Fruit fly (Drosophila melanogaster): Measurements from ENCODE around the gene Pgd.

The Pgd gene

dm6 chrX:2187520-2187919 lies 42.6 kb downstream of the Pgd start, which contains the start of gene CG3457:
Gene CG3457, plus strand, starts transcription at chrX:2187820.
- TF ChIP-seq jim (GFP tag; optimal IDR thresholded peaks at IDR 0.05) (no peak), OdsH (GFP tag; optimal IDR thresholded peaks at IDR 0.05) (no peak), rgr (GFP tag; optimal IDR thresholded peaks at IDR 0.05) (no peak), sv (GFP tag; optimal IDR thresholded peaks at IDR 0.05) (no peak), tai (GFP tag; optimal IDR thresholded peaks at IDR 0.05) (no peak), br (GFP tag; optimal IDR thresholded peaks at IDR 0.05) (no peak), dl (GFP tag; optimal IDR thresholded peaks at IDR 0.05; ENCODE audit: insufficient read depth in 1 of 2, partially characterized antibody in 2 of 2) (no peak), Dif (GFP tag; optimal IDR thresholded peaks at IDR 0.05; ENCODE audit: partially characterized antibody) (no peak), CrebA (GFP tag; optimal IDR thresholded peaks at IDR 0.05; ENCODE audit: borderline replicate concordance) (no peak), Jra (GFP tag; optimal IDR thresholded peaks at IDR 0.05) (no peak)

dm6 chrX:2188888-2189287 lies 44.0 kb downstream of the Pgd start, which contains the start of gene Mct1:
Gene Mct1, plus strand, starts transcription at chrX:2189188.
- no peak for TF ChIP-seq dmrt93B (GFP tag; optimal IDR thresholded peaks at IDR 0.05)
- TF ChIP-seq lola (GFP tag; optimal IDR thresholded peaks at IDR 0.05) = no peak
- no peak for TF ChIP-seq CrebA (GFP tag; optimal IDR thresholded peaks at IDR 0.05; ENCODE audit: borderline replicate concordance)

dm6 chrX:2191896-2192295 lies 47.0 kb downstream of the Pgd start:
- TF ChIP-seq fru (GFP tag; optimal IDR thresholded peaks at IDR 0.05) = no peak
- no peak for TF ChIP-seq brk (GFP tag; optimal IDR thresholded peaks at IDR 0.05)
- TF ChIP-seq woc (GFP tag; optimal IDR thresholded peaks at IDR 0.05) = no peak
- TF ChIP-seq dmrt93B (GFP tag; optimal IDR thresholded peaks at IDR 0.05) = no peak
- no peak for TF ChIP-seq rgr (GFP tag; optimal IDR thresholded peaks at IDR 0.05)
- no peak for TF ChIP-seq br (GFP tag; optimal IDR thresholded peaks at IDR 0.05)
- no peak for TF ChIP-seq CG32264 (GFP tag; optimal IDR thresholded peaks at IDR 0.05)
- no peak for TF ChIP-seq CrebA (GFP tag; optimal IDR thresholded peaks at IDR 0.05; ENCODE audit: borderline replicate concordance)
- no peak for TF ChIP-seq pan (optimal IDR thresholded peaks at IDR 0.05)
- no peak for TF ChIP-seq HLH106 (tag; optimal IDR thresholded peaks at IDR 0.05)
- no peak for TF ChIP-seq jim (GFP tag; optimal IDR thresholded peaks at IDR 0.05)
- TF ChIP-seq Hnf4 (GFP tag; optimal IDR thresholded peaks at IDR 0.05) = no peak
- no peak for TF ChIP-seq tai (GFP tag; optimal IDR thresholded peaks at IDR 0.05)
- TF ChIP-seq N (GFP tag; optimal IDR thresholded peaks at IDR 0.05) = no peak

dm6 chrX:2193158-2193557 lies 48.2 kb downstream of the Pgd start:
- no peak for TF ChIP-seq lola (GFP tag; optimal IDR thresholded peaks at IDR 0.05)
- TF ChIP-seq Myc (optimal IDR thresholded peaks at IDR 0.05) = no peak
- TF ChIP-seq Hr78 (GFP tag; optimal IDR thresholded peaks at IDR 0.05) = no peak
- no peak for TF ChIP-seq Mio (GFP tag; optimal IDR thresholded peaks at IDR 0.05)
- TF ChIP-seq rgr (GFP tag; optimal IDR thresholded peaks at IDR 0.05) = no peak
- TF ChIP-seq Hnf4 (GFP tag; optimal IDR thresholded peaks at IDR 0.05) = no peak
- TF ChIP-seq pan (optimal IDR thresholded peaks at IDR 0.05) = no peak
- no peak for TF ChIP-seq jim (GFP tag; optimal IDR thresholded peaks at IDR 0.05)
- TF ChIP-seq Hr83 (GFP tag; optimal IDR thresholded peaks at IDR 0.05; ENCODE audit: poor library complexity, severe bottlenecking) = no peak
- TF ChIP-seq Dif (GFP tag; optimal IDR thresholded peaks at IDR 0.05; ENCODE audit: partially characterized antibody) = no peak
- no peak for TF ChIP-seq dsf (GFP tag; optimal IDR thresholded peaks at IDR 0.05; ENCODE audit: borderline replicate concordance)
- no peak for TF ChIP-seq woc (GFP tag; optimal IDR thresholded peaks at IDR 0.05)
- TF ChIP-seq Abd-B (GFP tag; optimal IDR thresholded peaks at IDR 0.05) = no peak
- TF ChIP-seq brk (GFP tag; optimal IDR thresholded peaks at IDR 0.05) = no peak

dm6 chrX:2193809-2194207 lies 48.9 kb downstream of the Pgd start, which contains the start of gene CG14053:
Gene CG14053, minus strand, starts transcription at chrX:2193909.
- TF ChIP-seq Hnf4 (GFP tag; optimal IDR thresholded peaks at IDR 0.05) (no peak), Rel (GFP tag; optimal IDR thresholded peaks at IDR 0.05) (no peak), Rel (tag; optimal IDR thresholded peaks at IDR 0.05) (peak; percentile 82), OdsH (GFP tag; optimal IDR thresholded peaks at IDR 0.05) (no peak)

dm6 chrX:2194208-2195094 lies 49.5 kb downstream of the Pgd start:
- TF ChIP-seq Sp1 (GFP tag; optimal IDR thresholded peaks at IDR 0.05) (no peak), Rel (GFP tag; optimal IDR thresholded peaks at IDR 0.05) (peak; percentile 42), Rel (tag; optimal IDR thresholded peaks at IDR 0.05) (peak; percentile 70), Vsx2 (GFP tag; optimal IDR thresholded peaks at IDR 0.05; ENCODE audit: partially characterized antibody) (peak; percentile 23), Dif (GFP tag; optimal IDR thresholded peaks at IDR 0.05; ENCODE audit: partially characterized antibody) (peak; percentile 95), Hr83 (GFP tag; optimal IDR thresholded peaks at IDR 0.05; ENCODE audit: poor library complexity, severe bottlenecking) (peak; percentile 47), Hr78 (GFP tag; optimal IDR thresholded peaks at IDR 0.05) (no peak), N (GFP tag; optimal IDR thresholded peaks at IDR 0.05) (no peak), tai (GFP tag; optimal IDR thresholded peaks at IDR 0.05) (no peak), Dfd (GFP tag; optimal IDR thresholded peaks at IDR 0.05) (no peak), psq (GFP tag; optimal IDR thresholded peaks at IDR 0.05) (no peak), Abd-B (GFP tag; optimal IDR thresholded peaks at IDR 0.05) (no peak), h (GFP tag; optimal IDR thresholded peaks at IDR 0.05) (peak; percentile 69), Hnf4 (GFP tag; optimal IDR thresholded peaks at IDR 0.05) (peak; percentile 41), CrebA (GFP tag; optimal IDR thresholded peaks at IDR 0.05; ENCODE audit: borderline replicate concordance) (no peak), pan (optimal IDR thresholded peaks at IDR 0.05) (no peak), OdsH (GFP tag; optimal IDR thresholded peaks at IDR 0.05) (no peak), dl (GFP tag; optimal IDR thresholded peaks at IDR 0.05; ENCODE audit: insufficient read depth in 1 of 2, partially characterized antibody in 2 of 2) (peak; percentile 85 to 94), sage (GFP tag; optimal IDR thresholded peaks at IDR 0.05) (no peak), Jra (GFP tag; optimal IDR thresholded peaks at IDR 0.05) (no peak), Myc (optimal IDR thresholded peaks at IDR 0.05) (no peak), ey (GFP tag; optimal IDR thresholded peaks at IDR 0.05) (no peak)

Measured in whole organism, wandering third instar larva.